Fruit fly (Drosophila melanogaster) whole organism, embryonic: Measurements from ENCODE around the gene CG1354.

Experiments
- Awh ChIP-seq: fragments of 200-800 bp; sonication (Bioruptor generic); IDR thresholded peaks from 2 replicates; pipeline ENCODE4, ENCODE4 v1.3.6; 2022; ENCODE audit warnings: missing biosample characterization, missing genetic modification characterization
- CG1024 ChIP-seq: fragments of 200-800 bp; sonication (Bioruptor generic); IDR thresholded peaks from 2 replicates; pipeline ENCODE4 v1.3.6; 2022; ENCODE audit warnings: missing biosample characterization, missing genetic modification characterization
- CG2678 ChIP-seq: fragments of 200-800 bp; sonication (Bioruptor generic); optimal IDR thresholded peaks from 3 replicates; lab custom pipeline; 2019; ENCODE audit warnings: missing biosample characterization, mild to moderate bottlenecking, missing genetic modification characterization, moderate library complexity
- Oli ChIP-seq: fragments of 200-800 bp; sonication (Bioruptor generic); optimal IDR thresholded peaks from 2 replicates; lab custom pipeline; 2018; ENCODE audit warnings: missing biosample characterization, mild to moderate bottlenecking, missing genetic modification characterization, moderate library complexity
- YL-1 ChIP-seq: fragments of 200-800 bp; sonication (Bioruptor generic); optimal IDR thresholded peaks from 3 replicates; lab custom pipeline; 2017; ENCODE audit warnings: missing biosample characterization, mild to moderate bottlenecking, missing genetic modification characterization
- ac ChIP-seq: fragments of 200-800 bp; sonication (Bioruptor generic); optimal IDR thresholded peaks from 3 replicates; lab custom pipeline; 2017; ENCODE audit warnings: missing biosample characterization, mild to moderate bottlenecking, missing genetic modification characterization
- zen ChIP-seq: fragments of 200-800 bp; sonication (Bioruptor generic); optimal IDR thresholded peaks from 3 replicates; lab custom pipeline; 2018; ENCODE audit warnings: missing biosample characterization, mild to moderate bottlenecking, missing genetic modification characterization, moderate library complexity

- TF ChIP-seq CG2678, result no peak
- no peak for TF ChIP-seq Awh (GFP tag; lab: Robert Waterston, UW)
- TF ChIP-seq zen (tag; lab: Kevin White, UChicago), result peak; percentile 57
- TF ChIP-seq YL-1 (GFP tag; lab: Kevin White, UChicago), result no peak
- TF ChIP-seq CG1024 (GFP tag; lab: Robert Waterston, UW), result no peak
- no peak for TF ChIP-seq Oli
- TF ChIP-seq ac (GFP tag; lab: Kevin White, UChicago), result no peak
Measured at dm6 chrX:9734808-9735207, 43.7 kb upstream of the CG1354 start.
